Worm (Caenorhabditis elegans): ENCODE data around the gene adk-1.
"Not testable (repeated sequence)": the region's sequence is repeated elsewhere in the genome, so short reads cannot be mapped to it uniquely, and the experiment has no call there.

The adk-1 gene

ce11 chrIV:11210781-11211256 lies at the start of gene adk-1:
adk-1 (minus strand) TSS chrIV:11210831.
- no peak for TF ChIP-seq F57C9.4 (tag; optimal IDR thresholded peaks at IDR 0.05)
- TF ChIP-seq Y53F4B.3 (GFP tag; IDR thresholded peaks at IDR 0.05) = no peak
- peak; percentile 83 for TF ChIP-seq attf-3 (GFP tag; conservative IDR thresholded peaks at IDR 0.05)

ce11 chrIV:11259485-11259972 lies 48.9 kb upstream of the adk-1 start, which contains the start of gene gtl-1:
gtl-1 (minus strand) TSS chrIV:11259535.
- TF ChIP-seq nhr-80 (tag; optimal IDR thresholded peaks at IDR 0.05) = peak; percentile 97
- TF ChIP-seq lin-35 (GFP tag; optimal IDR thresholded peaks at IDR 0.05) = no peak
- TF ChIP-seq egl-44 (GFP tag; IDR thresholded peaks at IDR 0.05) = no peak

- no peak for TF ChIP-seq rec-8 (tag; optimal IDR thresholded peaks at IDR 0.05)
- TF ChIP-seq die-1 (tag; optimal IDR thresholded peaks at IDR 0.05) = no peak
- TF ChIP-seq nhr-80 (tag; optimal IDR thresholded peaks at IDR 0.05) = peak; percentile 95
- TF ChIP-seq snpc-1.3 (tag; optimal IDR thresholded peaks at IDR 0.05; ENCODE audit: insufficient read depth) = no peak
- TF ChIP-seq dpff-1 (tag; optimal IDR thresholded peaks at IDR 0.05) = no peak
- no peak for TF ChIP-seq sptf-2 (GFP tag; optimal IDR thresholded peaks at IDR 0.05)
- no peak for TF ChIP-seq T07F8.4 (tag; optimal IDR thresholded peaks at IDR 0.05)
- TF ChIP-seq cebp-1 (GFP tag; IDR thresholded peaks at IDR 0.05) = no peak
- TF ChIP-seq cebp-1 (tag; optimal IDR thresholded peaks at IDR 0.05) = no peak
- TF ChIP-seq F37B4.10 (GFP tag; IDR thresholded peaks at IDR 0.05) = no peak
- TF ChIP-seq dox-1 (GFP tag; IDR thresholded peaks at IDR 0.05) = peak; percentile 57
- no peak for TF ChIP-seq ceh-100 (GFP tag; IDR thresholded peaks at IDR 0.05)
- no peak for TF ChIP-seq ceh-79 (tag; optimal IDR thresholded peaks at IDR 0.05)
- TF ChIP-seq ets-4 (GFP tag; optimal IDR thresholded peaks at IDR 0.05) = peak; percentile 56
- TF ChIP-seq lsl-1 (GFP tag; optimal IDR thresholded peaks at IDR 0.05) = no peak
- no peak for TF ChIP-seq repo-1 (tag; optimal IDR thresholded peaks at IDR 0.05)
Measured at ce11 chrIV:11257476-11257875, 46.8 kb upstream of the adk-1 start.

ce11 chrIV:11253689-11254088 lies 43.1 kb upstream of the adk-1 start, which contains the start of gene C05C12.1:
C05C12.1 (plus strand) TSS chrIV:11253989.
- not testable (repeated sequence) for TF ChIP-seq pha-4 (tag; optimal IDR thresholded peaks at IDR 0.05); unc-62 (GFP tag; optimal IDR thresholded peaks at IDR 0.05); sea-2 (GFP tag; IDR thresholded peaks at IDR 0.05)

ce11 chrIV:11248031-11248631 lies 37.5 kb upstream of the adk-1 start, which contains the start of gene C05C12.4:
C05C12.4 (minus strand) TSS chrIV:11248081.
- peak; percentile 4 for TF ChIP-seq pha-4 (tag; optimal IDR thresholded peaks at IDR 0.05)
- TF ChIP-seq let-607 (tag; optimal IDR thresholded peaks at IDR 0.05) = peak in 1 of 2 experiments; percentile 20
- TF ChIP-seq tbx-9 (tag; optimal IDR thresholded peaks at IDR 0.05; ENCODE audit: borderline replicate concordance) = no peak
- no peak for TF ChIP-seq sdz-38 (tag; optimal IDR thresholded peaks at IDR 0.05)
- no peak for TF ChIP-seq unc-62 (GFP tag; optimal IDR thresholded peaks at IDR 0.05)
- TF ChIP-seq nhr-80 (tag; optimal IDR thresholded peaks at IDR 0.05) = peak; percentile 35

ce11 chrIV:11247434-11247833 lies 36.8 kb upstream of the adk-1 start:
- no peak for TF ChIP-seq F39B2.1 (GFP tag; IDR thresholded peaks at IDR 0.05)

All from whole organism, young adult.